Worm (Caenorhabditis elegans) whole organism, young adult: ENCODE data around the gene cyp-35C1.
A peak's percentile ranks its signal among the peaks of the same experiment; 100 is the strongest.

ENCODE experiments used
- B0336.3 ChIP-seq: fragments of 200-800 bp; sonication (Bioruptor generic); IDR thresholded peaks from 2 replicates; pipeline ENCODE4 v1.3.6; 2022; ENCODE audit warnings: missing genetic modification characterization, missing compliant biosample characterization
- C06A6.2 ChIP-seq: fragments of 200-800 bp; sonication (Bioruptor generic); conservative IDR thresholded peaks from 2 replicates; pipeline ENCODE4 v1.3.6; 2022; ENCODE audit warnings: missing genetic modification characterization, missing compliant biosample characterization
- F10E7.11 ChIP-seq: sonication (generic microtip); optimal IDR thresholded peaks from 2 replicates; lab custom pipeline; 2017; ENCODE audit warnings: mild to moderate bottlenecking, missing genetic modification characterization, moderate library complexity, missing compliant biosample characterization
- F22D6.2 ChIP-seq: sonication (generic microtip); optimal IDR thresholded peaks from 2 replicates; lab custom pipeline; 2016; ENCODE audit warnings: mild to moderate bottlenecking, missing genetic modification characterization, missing compliant biosample characterization
- F23B12.7 ChIP-seq: sonication (generic microtip); optimal IDR thresholded peaks from 2 replicates; lab custom pipeline; 2017; ENCODE audit warnings: missing genetic modification characterization, mild to moderate bottlenecking, missing compliant biosample characterization, antibody characterized with exemption, moderate library complexity; ENCODE audit not compliant: insufficient read depth
- F33H1.4 ChIP-seq: fragments of 200-800 bp; sonication (Bioruptor generic); IDR thresholded peaks from 2 replicates; pipeline ENCODE4 v1.3.6; 2022; ENCODE audit warnings: missing genetic modification reagents, missing genetic modification characterization, missing compliant biosample characterization
- F37B4.10 ChIP-seq: fragments of 200-800 bp; sonication (Bioruptor generic); IDR thresholded peaks from 2 replicates; pipeline ENCODE4 v1.3.6; 2022; ENCODE audit warnings: missing genetic modification characterization, missing compliant biosample characterization
- F39B2.1 ChIP-seq: fragments of 200-800 bp; sonication (Bioruptor generic); IDR thresholded peaks from 2 replicates; pipeline ENCODE4 v1.3.6; 2022; ENCODE audit warnings: missing genetic modification reagents, missing genetic modification characterization, missing compliant biosample characterization
- F49E8.2 ChIP-seq: sonication (generic microtip); optimal IDR thresholded peaks from 3 replicates; lab custom pipeline; 2017; ENCODE audit warnings: missing genetic modification characterization, mild to moderate bottlenecking, missing compliant biosample characterization, antibody characterized with exemption, moderate library complexity; ENCODE audit not compliant: insufficient read depth
- K12H6.12 ChIP-seq: fragments of 200-800 bp; sonication (Bioruptor generic); optimal IDR thresholded peaks from 2 replicates; lab custom pipeline; 2018; ENCODE audit warnings: mild to moderate bottlenecking, missing genetic modification characterization, missing compliant biosample characterization
- T26A5.8 ChIP-seq: sonication (generic microtip); optimal IDR thresholded peaks from 2 replicates; lab custom pipeline; 2016; ENCODE audit warnings: missing genetic modification characterization, missing compliant biosample characterization
- Y95B8A.8 ChIP-seq: fragments of 200-800 bp; sonication (Bioruptor generic); IDR thresholded peaks from 2 replicates; pipeline ENCODE4 v1.3.6; 2022; ENCODE audit warnings: missing genetic modification reagents, missing genetic modification characterization, missing compliant biosample characterization
- akir-1 ChIP-seq: fragments of 200-800 bp; sonication (Bioruptor generic); optimal IDR thresholded peaks from 2 replicates; lab custom pipeline; 2018; ENCODE audit warnings: mild to moderate bottlenecking, missing genetic modification characterization, moderate library complexity, missing compliant biosample characterization
- ama-1 ChIP-seq, 3 experiments: fragments of 150-350 bp in 1 of 3; sonication (generic microtip) in 2 of 3; optimal IDR thresholded peaks; 2 replicates each; lab custom pipeline; 2014 to 2018; ENCODE audit warnings: missing biosample characterization in 2 of 3, missing genetic modification characterization in 2 of 3, missing genetic modification reagents in 2 of 3
- aptf-3 ChIP-seq: fragments of 200-800 bp; sonication (Bioruptor generic); IDR thresholded peaks from 2 replicates; pipeline ENCODE4 v1.3.6; 2022; ENCODE audit warnings: missing genetic modification characterization, missing compliant biosample characterization
- atf-7 ChIP-seq: sonication (generic microtip); optimal IDR thresholded peaks from 2 replicates; lab custom pipeline; 2017; ENCODE audit warnings: mild to moderate bottlenecking, missing genetic modification characterization, missing compliant biosample characterization
- ccch-3 ChIP-seq: fragments of 200-800 bp; sonication (Bioruptor generic); optimal IDR thresholded peaks from 2 replicates; lab custom pipeline; 2018; ENCODE audit warnings: mild to moderate bottlenecking, missing genetic modification characterization, missing compliant biosample characterization
- ceh-100 ChIP-seq: fragments of 200-800 bp; sonication (Bioruptor generic); IDR thresholded peaks from 2 replicates; pipeline ENCODE4 v1.3.6; 2022; ENCODE audit warnings: missing genetic modification reagents, missing genetic modification characterization, missing compliant biosample characterization
- ceh-91 ChIP-seq: fragments of 200-800 bp; sonication (Bioruptor generic); IDR thresholded peaks from 2 replicates; pipeline ENCODE4 v1.3.6; 2022; ENCODE audit warnings: missing genetic modification reagents, missing genetic modification characterization, missing compliant biosample characterization
- dox-1 ChIP-seq: fragments of 200-800 bp; sonication (Bioruptor generic); IDR thresholded peaks from 2 replicates; pipeline ENCODE4 v1.3.6; 2022; ENCODE audit warnings: missing genetic modification reagents, missing genetic modification characterization, missing compliant biosample characterization
- dpff-1 ChIP-seq: sonication (generic microtip); optimal IDR thresholded peaks from 2 replicates; lab custom pipeline; 2017; ENCODE audit warnings: mild to moderate bottlenecking, missing genetic modification characterization, missing compliant biosample characterization
- efl-1 ChIP-seq: fragments of 150-350 bp; optimal IDR thresholded peaks from 2 replicates; lab custom pipeline; 2014; ENCODE audit warnings: missing biosample characterization, missing genetic modification reagents, missing genetic modification characterization
- ekl-4 ChIP-seq: fragments of 200-800 bp; sonication (Bioruptor generic); IDR thresholded peaks from 2 replicates; pipeline ENCODE4 v1.3.6; 2022; ENCODE audit warnings: missing genetic modification reagents, missing genetic modification characterization, missing compliant biosample characterization
- him-1 ChIP-seq: sonication (generic microtip); optimal IDR thresholded peaks from 2 replicates; lab custom pipeline; 2016; ENCODE audit warnings: missing genotype, missing genetic modification reagents, missing genetic modification characterization, missing compliant biosample characterization
- hmg-20 ChIP-seq: fragments of 200-800 bp; sonication (Bioruptor generic); IDR thresholded peaks from 2 replicates; pipeline ENCODE4 v1.3.6; 2022; ENCODE audit warnings: missing genetic modification reagents, missing genetic modification characterization, missing compliant biosample characterization
- hsf-1 ChIP-seq: fragments of 200-800 bp; sonication (Bioruptor generic); IDR thresholded peaks from 2 replicates; pipeline ENCODE4 v1.3.6; 2022; ENCODE audit warnings: missing genetic modification reagents, missing genetic modification characterization, missing compliant biosample characterization
- lin-35 ChIP-seq, 3 experiments: fragments of 150-350 bp in 2 of 3; sonication (generic microtip) in 1 of 3; optimal IDR thresholded peaks; 2 replicates each; lab custom pipeline; 2014 to 2018; ENCODE audit warnings: missing biosample characterization in 3 of 3, missing genetic modification characterization in 3 of 3, missing genetic modification reagents in 3 of 3
- lin-40 ChIP-seq: sonication (generic microtip); optimal IDR thresholded peaks from 2 replicates; lab custom pipeline; 2016; ENCODE audit warnings: missing genetic modification characterization, mild to moderate bottlenecking, missing compliant biosample characterization, missing genotype, missing genetic modification reagents
- lir-1 ChIP-seq: fragments of 200-800 bp; sonication (Bioruptor generic); conservative IDR thresholded peaks from 2 replicates; pipeline ENCODE4 v1.3.6; 2022; ENCODE audit warnings: missing genetic modification reagents, missing genetic modification characterization, missing compliant biosample characterization
- lsl-1 ChIP-seq: fragments of 200-800 bp; sonication (Bioruptor generic); optimal IDR thresholded peaks from 2 replicates; lab custom pipeline; 2018; ENCODE audit warnings: mild to moderate bottlenecking, missing genetic modification characterization, moderate library complexity, missing compliant biosample characterization
- lsy-27 ChIP-seq: sonication (generic microtip); optimal IDR thresholded peaks from 2 replicates; lab custom pipeline; 2017; ENCODE audit warnings: missing genetic modification characterization, mild to moderate bottlenecking, missing compliant biosample characterization, antibody characterized with exemption, missing genotype, borderline replicate concordance; ENCODE audit not compliant: insufficient read depth
- madf-3 ChIP-seq: fragments of 200-800 bp; sonication (Bioruptor generic); IDR thresholded peaks from 2 replicates; pipeline ENCODE4 v1.3.6; 2022; ENCODE audit warnings: missing genetic modification reagents, missing genetic modification characterization, missing compliant biosample characterization
- madf-8 ChIP-seq: fragments of 200-800 bp; sonication (Bioruptor generic); conservative IDR thresholded peaks from 2 replicates; pipeline ENCODE4 v1.3.6; 2022; ENCODE audit warnings: missing genetic modification reagents, missing genetic modification characterization, missing compliant biosample characterization
- mcd-1 ChIP-seq: fragments of 200-800 bp; sonication (Bioruptor generic); IDR thresholded peaks from 2 replicates; pipeline ENCODE4 v1.3.6; 2022; ENCODE audit warnings: missing genetic modification reagents, missing genetic modification characterization, missing compliant biosample characterization
- mes-4 ChIP-seq: sonication (generic microtip); optimal IDR thresholded peaks from 2 replicates; lab custom pipeline; 2016; ENCODE audit warnings: missing genotype, missing genetic modification characterization, missing compliant biosample characterization
- nfya-2 ChIP-seq: fragments of 200-800 bp; sonication (Bioruptor generic); IDR thresholded peaks from 2 replicates; pipeline ENCODE4 v1.3.6; 2022; ENCODE audit warnings: missing genetic modification reagents, missing genetic modification characterization, missing compliant biosample characterization
- nhr-90 ChIP-seq: sonication (generic microtip); optimal IDR thresholded peaks from 2 replicates; lab custom pipeline; 2016; ENCODE audit warnings: missing genotype, mild to moderate bottlenecking, missing genetic modification characterization, missing compliant biosample characterization
- pbrm-1 ChIP-seq: fragments of 200-800 bp; sonication (Bioruptor generic); IDR thresholded peaks from 2 replicates; pipeline ENCODE4 v1.3.6; 2022; ENCODE audit warnings: missing genetic modification reagents, missing genetic modification characterization, missing compliant biosample characterization
- rcor-1 ChIP-seq: fragments of 200-800 bp; sonication (Bioruptor generic); IDR thresholded peaks from 2 replicates; pipeline ENCODE4 v1.3.6; 2022; ENCODE audit warnings: missing genetic modification reagents, missing genetic modification characterization, missing compliant biosample characterization
- repo-1 ChIP-seq: sonication (generic microtip); optimal IDR thresholded peaks from 2 replicates; lab custom pipeline; 2017; ENCODE audit warnings: mild to moderate bottlenecking, missing genetic modification characterization, missing compliant biosample characterization
- sea-2 ChIP-seq: fragments of 200-800 bp; sonication (Bioruptor generic); IDR thresholded peaks from 2 replicates; pipeline ENCODE4 v1.3.6; 2022; ENCODE audit warnings: missing genetic modification characterization, missing compliant biosample characterization
- somi-1 ChIP-seq: fragments of 200-800 bp; sonication (Bioruptor generic); optimal IDR thresholded peaks from 2 replicates; lab custom pipeline; 2018; ENCODE audit warnings: mild to moderate bottlenecking, missing genetic modification characterization, missing compliant biosample characterization
- tbp1 ChIP-seq: fragments of 200-800 bp; sonication (Bioruptor generic); optimal IDR thresholded peaks from 2 replicates; lab custom pipeline; 2018; ENCODE audit warnings: mild to moderate bottlenecking, missing genetic modification characterization, missing compliant biosample characterization
- tbx-9 ChIP-seq: sonication (generic microtip); optimal IDR thresholded peaks from 2 replicates; lab custom pipeline; 2016; ENCODE audit warnings: borderline replicate concordance, missing genetic modification characterization, inconsistent platforms, missing compliant biosample characterization
- unc-62 ChIP-seq: fragments of 150-350 bp; optimal IDR thresholded peaks from 2 replicates; lab custom pipeline; 2014; ENCODE audit warnings: missing biosample characterization, missing genetic modification reagents, missing genetic modification characterization
- zim-3 ChIP-seq: sonication (generic microtip); optimal IDR thresholded peaks from 2 replicates; lab custom pipeline; 2017; ENCODE audit warnings: mild to moderate bottlenecking, missing genetic modification characterization, moderate library complexity, missing compliant biosample characterization
- ztf-18 ChIP-seq: sonication (generic microtip); optimal IDR thresholded peaks from 2 replicates; lab custom pipeline; 2016; ENCODE audit warnings: missing genotype, mild to moderate bottlenecking, missing genetic modification characterization, missing compliant biosample characterization
- ztf-6 ChIP-seq: fragments of 200-800 bp; sonication (Bioruptor generic); IDR thresholded peaks from 2 replicates; pipeline ENCODE4 v1.3.6; 2022; ENCODE audit warnings: missing genetic modification reagents, missing genetic modification characterization, missing compliant biosample characterization

cyp-35C1 gene

DNA sequence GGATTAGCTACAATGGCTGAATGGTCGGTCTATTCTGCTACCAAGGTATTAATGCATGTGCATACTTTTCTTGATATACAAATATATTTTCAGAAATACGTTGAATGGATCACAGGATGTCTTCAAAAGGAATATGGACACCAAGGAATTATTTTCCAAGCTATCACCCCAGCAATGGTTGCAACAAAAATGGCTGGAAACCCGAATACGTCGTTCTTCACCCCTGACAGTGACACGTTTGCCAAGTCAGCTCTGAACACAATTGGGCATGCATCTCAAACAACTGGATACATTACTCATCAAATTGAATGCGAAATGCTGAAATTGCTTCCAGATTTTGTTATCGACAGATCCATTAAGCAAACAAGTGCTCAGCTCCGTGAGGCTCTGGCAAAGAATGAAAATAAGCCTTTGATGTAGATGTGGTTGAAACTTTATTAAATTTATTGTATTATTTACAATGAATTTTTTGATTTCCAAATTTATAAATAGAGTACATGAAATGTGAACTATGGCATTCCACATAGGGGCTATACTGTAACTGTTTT is 9.3 kb upstream of the cyp-35C1 start (continued):
- TF ChIP-seq him-1, result no peak
- peak; percentile 54; the same call in 1 of the 2 replicates for TF ChIP-seq ceh-100 (GFP tag; lab: Robert Waterston, UW)
- no peak for TF ChIP-seq lsy-27
- no peak for TF ChIP-seq lsl-1 (GFP tag; lab: Kevin White, UChicago)
- TF ChIP-seq lin-40, result peak; percentile 22
- TF ChIP-seq madf-8 (GFP tag; lab: Robert Waterston, UW), result no peak
- TF ChIP-seq K12H6.12 (tag; lab: Kevin White, UChicago), result peak; percentile 55
- TF ChIP-seq ceh-91 (GFP tag; lab: Robert Waterston, UW), result no peak
- TF ChIP-seq F10E7.11 (tag; lab: Kevin White, UChicago), result peak; percentile 65
- TF ChIP-seq ztf-6 (GFP tag; lab: Robert Waterston, UW), result no peak
- peak; percentile 93; the same call in 1 of the 2 replicates for TF ChIP-seq F37B4.10
- no peak for TF ChIP-seq mes-4 (tag; lab: Kevin White, UChicago)
- peak; percentile 71 for TF ChIP-seq tbp1 (GFP tag; lab: Kevin White, UChicago)
- peak in 1 of 3 experiments; percentile 55 for TF ChIP-seq lin-35 (GFP tag; optimal IDR thresholded peaks at IDR 0.05; lab: Kevin White, UChicago)
- TF ChIP-seq efl-1 (GFP tag; lab: Kevin White, UChicago), result no peak
- no peak for TF ChIP-seq nfya-2 (GFP tag; lab: Robert Waterston, UW)
- TF ChIP-seq ccch-3, result no peak
- peak; percentile 74 for TF ChIP-seq C06A6.2 (GFP tag; lab: Robert Waterston, UW)
- peak; percentile 91 for TF ChIP-seq ama-1 (optimal IDR thresholded peaks at IDR 0.05; lab: Kevin White, UChicago)
- TF ChIP-seq ama-1 (GFP tag; optimal IDR thresholded peaks at IDR 0.05; lab: Kevin White, UChicago), result no peak
- peak; percentile 61; the same call in 1 of the 2 replicates for TF ChIP-seq pbrm-1 (GFP tag; lab: Robert Waterston, UW)
- TF ChIP-seq sea-2, result peak; percentile 22; the same call in 1 of the 2 replicates
- TF ChIP-seq dox-1 (GFP tag; lab: Robert Waterston, UW), result peak; percentile 79
- peak; percentile 70 for TF ChIP-seq mcd-1 (GFP tag; lab: Robert Waterston, UW)
- TF ChIP-seq F22D6.2 (tag; lab: Kevin White, UChicago), result peak; percentile 56
- no peak for TF ChIP-seq tbx-9 (tag; lab: Kevin White, UChicago)
- peak; percentile 19; the same call in 1 of the 2 replicates for TF ChIP-seq rcor-1 (GFP tag; lab: Robert Waterston, UW)
- peak; percentile 73 for TF ChIP-seq lir-1
- no peak for TF ChIP-seq akir-1 (GFP tag; lab: Kevin White, UChicago)
- TF ChIP-seq F49E8.2 (tag; lab: Kevin White, UChicago), result no peak
- peak; percentile 94 for TF ChIP-seq nhr-90 (tag; lab: Kevin White, UChicago)
- TF ChIP-seq zim-3 (tag; lab: Kevin White, UChicago), result peak; percentile 16
- TF ChIP-seq hsf-1 (GFP tag; lab: Robert Waterston, UW), result peak; percentile 65; the same call in 1 of the 2 replicates
- TF ChIP-seq F33H1.4 (GFP tag; lab: Robert Waterston, UW), result no peak; the same call in none of the 2 replicates
- TF ChIP-seq F39B2.1 (GFP tag; lab: Robert Waterston, UW), result no peak
- peak; percentile 69 for TF ChIP-seq madf-3
- TF ChIP-seq Y95B8A.8 (GFP tag; lab: Robert Waterston, UW), result peak; percentile 88
- no peak for TF ChIP-seq unc-62 (GFP tag; lab: Kevin White, UChicago)
- no peak for TF ChIP-seq F23B12.7 (tag; lab: Kevin White, UChicago)
- TF ChIP-seq hmg-20 (GFP tag; lab: Robert Waterston, UW), result peak; percentile 62; the same call in 1 of the 2 replicates
- TF ChIP-seq dpff-1 (tag; lab: Kevin White, UChicago), result no peak
- TF ChIP-seq ekl-4 (GFP tag; lab: Robert Waterston, UW), result peak; percentile 68
- TF ChIP-seq aptf-3 (GFP tag; lab: Robert Waterston, UW), result peak; percentile 88; the same call in 1 of the 2 replicates
- no peak for TF ChIP-seq T26A5.8 (tag; lab: Kevin White, UChicago)
- no peak for TF ChIP-seq ztf-18 (tag; lab: Kevin White, UChicago)
- TF ChIP-seq somi-1 (GFP tag; lab: Kevin White, UChicago), result peak; percentile 88
- TF ChIP-seq repo-1 (tag; lab: Kevin White, UChicago), result peak; percentile 98
- peak; percentile 90 for TF ChIP-seq atf-7 (tag; lab: Kevin White, UChicago)
- TF ChIP-seq B0336.3 (GFP tag; lab: Robert Waterston, UW), result peak; percentile 96
